Worm (Caenorhabditis elegans): ENCODE data around the gene nep-3.

- TF ChIP-seq ama-1 (optimal IDR thresholded peaks at IDR 0.05) (no peak), hmg-4 (GFP tag; optimal IDR thresholded peaks at IDR 0.05) (no peak), aly-1 (tag; optimal IDR thresholded peaks at IDR 0.05) (no peak), B0310.2 (tag; optimal IDR thresholded peaks at IDR 0.05) (no peak), hmbx-1 (tag; optimal IDR thresholded peaks at IDR 0.05) (no peak)
Measured at ce11 chrII:3846028-3846427, 31.0 kb downstream of the nep-3 start, which contains the start of gene C17A2.2.

Data from whole organism, early embryonic.